Fruit fly (Drosophila melanogaster) whole organism, embryonic: ENCODE data around the gene CG12289.

Experiments
- Aef1 ChIP-seq: fragments of 200-800 bp; sonication (Bioruptor generic); IDR thresholded peaks from 3 replicates; pipeline ENCODE4 v1.3.6; 2022; ENCODE audit warnings: missing biosample characterization, missing genetic modification characterization
- Blimp-1 ChIP-seq: fragments of 200-800 bp; sonication (Bioruptor generic); optimal IDR thresholded peaks from 3 replicates; lab custom pipeline; 2018; ENCODE audit warnings: missing biosample characterization, missing genetic modification characterization, mild to moderate bottlenecking, moderate library complexity, missing genetic modification reagents
- CG10366 ChIP-seq: fragments of 200-800 bp; sonication (Bioruptor generic); IDR thresholded peaks from 2 replicates; pipeline ENCODE4 v1.3.6; 2022; ENCODE audit warnings: missing biosample characterization, missing genetic modification characterization
- CG11560 ChIP-seq: fragments of 200-800 bp; sonication (Bioruptor generic); IDR thresholded peaks from 3 replicates; pipeline ENCODE4 v1.3.6; 2022; ENCODE audit warnings: missing biosample characterization, missing genetic modification characterization
- CG11696 ChIP-seq: fragments of 200-800 bp; sonication (Bioruptor generic); IDR thresholded peaks from 2 replicates; pipeline ENCODE4 v1.3.6; 2022; ENCODE audit warnings: missing biosample characterization, missing genetic modification characterization
- CG13296 ChIP-seq: fragments of 200-800 bp; sonication (Bioruptor generic); optimal IDR thresholded peaks from 3 replicates; lab custom pipeline; 2018; ENCODE audit warnings: missing biosample characterization, mild to moderate bottlenecking, missing genetic modification characterization
- CG14050 ChIP-seq: fragments of 200-800 bp; sonication (Bioruptor generic); IDR thresholded peaks from 3 replicates; pipeline ENCODE4 v1.3.6; 2022; ENCODE audit warnings: missing biosample characterization, missing genetic modification characterization
- CG1602 ChIP-seq: fragments of 200-800 bp; sonication (Bioruptor generic); optimal IDR thresholded peaks from 3 replicates; lab custom pipeline; 2016; ENCODE audit warnings: missing biosample characterization, missing genetic modification characterization
- CG2116 ChIP-seq: fragments of 200-800 bp; sonication (Bioruptor generic); optimal IDR thresholded peaks from 3 replicates; lab custom pipeline; 2018; ENCODE audit warnings: missing biosample characterization, mild to moderate bottlenecking, missing genetic modification characterization
- CG2129 ChIP-seq: fragments of 200-800 bp; sonication (Bioruptor generic); IDR thresholded peaks from 2 replicates; pipeline ENCODE4 v1.3.6; 2022; ENCODE audit warnings: missing biosample characterization, missing genetic modification characterization; ENCODE audit not compliant: partially characterized antibody
- CG3281 ChIP-seq: fragments of 200-800 bp; sonication (Bioruptor generic); optimal IDR thresholded peaks from 3 replicates; lab custom pipeline; 2017; ENCODE audit warnings: missing biosample characterization, mild to moderate bottlenecking, missing genetic modification characterization
- CG4282 ChIP-seq: fragments of 200-800 bp; sonication (Bioruptor generic); optimal IDR thresholded peaks from 2 replicates; lab custom pipeline; 2016; ENCODE audit warnings: missing biosample characterization, missing genetic modification characterization
- CG4820 ChIP-seq: fragments of 200-800 bp; sonication (Bioruptor generic); optimal IDR thresholded peaks from 3 replicates; lab custom pipeline; 2016; ENCODE audit warnings: missing biosample characterization, missing genetic modification characterization
- CG4854 ChIP-seq: fragments of 200-800 bp; sonication (Bioruptor generic); optimal IDR thresholded peaks from 2 replicates; lab custom pipeline; 2016; ENCODE audit warnings: missing biosample characterization, missing genetic modification characterization, inconsistent platforms
- CG6689 ChIP-seq: fragments of 200-800 bp; sonication (Bioruptor generic); IDR thresholded peaks from 2 replicates; pipeline ENCODE4 v1.3.6; 2022; ENCODE audit warnings: missing biosample characterization, missing genetic modification characterization
- CG7987 ChIP-seq: fragments of 200-800 bp; sonication (Bioruptor generic); optimal IDR thresholded peaks from 2 replicates; lab custom pipeline; 2018; ENCODE audit warnings: missing biosample characterization, mild to moderate bottlenecking, missing genetic modification characterization, moderate library complexity
- CG8290 ChIP-seq, 3 experiments: fragments of 200-800 bp; sonication (Bioruptor generic); optimal IDR thresholded peaks; 2 replicates each; lab custom pipeline; 2016 to 2019; ENCODE audit warnings: missing biosample characterization in 3 of 3, missing genetic modification characterization in 3 of 3, mild to moderate bottlenecking in 2 of 3, moderate library complexity in 1 of 3
- CG9727 ChIP-seq: fragments of 200-800 bp; sonication (Bioruptor generic); optimal IDR thresholded peaks from 3 replicates; lab custom pipeline; 2017; ENCODE audit warnings: missing biosample characterization, mild to moderate bottlenecking, missing genetic modification characterization
- CG9932 ChIP-seq: fragments of 200-800 bp; sonication (Bioruptor generic); IDR thresholded peaks from 2 replicates; pipeline ENCODE4 v1.3.6; 2022; ENCODE audit warnings: missing biosample characterization, missing genetic modification characterization
- Chrac-16 ChIP-seq: fragments of 200-800 bp; sonication (Bioruptor generic); optimal IDR thresholded peaks from 3 replicates; lab custom pipeline; 2016; ENCODE audit warnings: missing biosample characterization, missing genetic modification characterization
- CkIIα-i1 ChIP-seq: fragments of 200-800 bp; sonication (Bioruptor generic); IDR thresholded peaks from 2 replicates; pipeline ENCODE4 v1.3.6; 2022; ENCODE audit warnings: missing biosample characterization, missing genetic modification characterization
- D ChIP-seq, 2 experiments: fragments of 200-800 bp in 1 of 2; fragments of >200 bp in 1 of 2; sonication (Bioruptor generic) in 1 of 2; optimal IDR thresholded peaks; 2 replicates in 1 of 2; 3 replicates in 1 of 2; lab custom pipeline; 2017; ENCODE audit warnings: mild to moderate bottlenecking in 1 of 2, missing biosample characterization in 1 of 2, missing genetic modification characterization in 1 of 2, missing genetic modification reagents in 1 of 2
- Drgx ChIP-seq: fragments of 200-800 bp; sonication (Bioruptor generic); IDR thresholded peaks from 2 replicates; pipeline ENCODE4 v1.3.6; 2022; ENCODE audit warnings: missing biosample characterization, missing genetic modification characterization
- E2f1 ChIP-seq: fragments of 200-800 bp; sonication (Bioruptor generic); IDR thresholded peaks from 2 replicates; pipeline ENCODE4 v1.3.6; 2022; ENCODE audit warnings: missing biosample characterization, missing genetic modification characterization
- Lpt ChIP-seq: fragments of >200 bp; optimal IDR thresholded peaks from 2 replicates; lab custom pipeline; 2018; ENCODE audit warnings: missing biosample characterization, missing genetic modification characterization
- NC2α ChIP-seq: fragments of 200-800 bp; sonication (Bioruptor generic); optimal IDR thresholded peaks from 2 replicates; lab custom pipeline; 2016; ENCODE audit warnings: missing biosample characterization, missing genetic modification characterization
- PHDP ChIP-seq: fragments of 200-800 bp; sonication (Bioruptor generic); optimal IDR thresholded peaks from 3 replicates; lab custom pipeline; 2018; ENCODE audit warnings: missing biosample characterization, mild to moderate bottlenecking, missing genetic modification characterization, moderate library complexity
- Pdp1 ChIP-seq, 2 experiments: fragments of 200-800 bp; sonication (Bioruptor generic); optimal IDR thresholded peaks; 3 replicates each; lab custom pipeline; 2016; ENCODE audit warnings: missing biosample characterization in 2 of 2, missing genetic modification characterization in 2 of 2, mild to moderate bottlenecking in 1 of 2, moderate library complexity in 1 of 2
- Rfx ChIP-seq: fragments of 200-800 bp; sonication (Bioruptor generic); IDR thresholded peaks from 2 replicates; pipeline ENCODE4 v1.3.6; 2022; ENCODE audit warnings: missing biosample characterization, missing genetic modification characterization
- Rx ChIP-seq: fragments of 200-800 bp; sonication (Bioruptor generic); IDR thresholded peaks from 2 replicates; pipeline ENCODE4 v1.3.6; 2022; ENCODE audit warnings: missing biosample characterization, missing genetic modification characterization
- Tbp ChIP-seq: fragments of >200 bp; optimal IDR thresholded peaks from 2 replicates; lab custom pipeline; 2018; ENCODE audit warnings: missing biosample characterization, missing genetic modification characterization
- Xbp1 ChIP-seq: fragments of 200-800 bp; sonication (Bioruptor generic); optimal IDR thresholded peaks from 3 replicates; lab custom pipeline; 2016; ENCODE audit warnings: missing biosample characterization, mild to moderate bottlenecking, missing genetic modification characterization
- Xrp1 ChIP-seq: fragments of 200-800 bp; sonication (Bioruptor generic); IDR thresholded peaks from 2 replicates; pipeline ENCODE4 v1.3.6; 2022; ENCODE audit warnings: missing biosample characterization, missing genetic modification characterization
- al ChIP-seq: fragments of 200-800 bp; sonication (Bioruptor generic); IDR thresholded peaks from 2 replicates; pipeline ENCODE4 v1.3.6; 2022; ENCODE audit warnings: missing biosample characterization, missing genetic modification characterization
- bab2 ChIP-seq: fragments of 200-800 bp; sonication (Bioruptor generic); optimal IDR thresholded peaks from 2 replicates; lab custom pipeline; 2016; ENCODE audit warnings: missing biosample characterization, missing genetic modification characterization
- bigmax ChIP-seq: fragments of 200-800 bp; sonication (Bioruptor generic); optimal IDR thresholded peaks from 2 replicates; lab custom pipeline; 2018; ENCODE audit warnings: missing biosample characterization, mild to moderate bottlenecking, missing genetic modification characterization
- eyg ChIP-seq: fragments of 200-800 bp; sonication (Bioruptor generic); optimal IDR thresholded peaks from 3 replicates; lab custom pipeline; 2016; ENCODE audit warnings: missing biosample characterization, missing genetic modification characterization
- gcm2 ChIP-seq: fragments of 200-800 bp; sonication (Bioruptor generic); optimal IDR thresholded peaks from 2 replicates; lab custom pipeline; 2016; ENCODE audit warnings: missing biosample characterization, missing genetic modification characterization
- grn ChIP-seq: fragments of 200-800 bp; sonication (Bioruptor generic); optimal IDR thresholded peaks from 3 replicates; lab custom pipeline; 2017; ENCODE audit warnings: missing biosample characterization, missing genetic modification characterization
- hbn ChIP-seq: fragments of 200-800 bp; sonication (Bioruptor generic); IDR thresholded peaks from 2 replicates; pipeline ENCODE4 v1.3.6; 2022; ENCODE audit warnings: missing biosample characterization, missing genetic modification characterization; ENCODE audit not compliant: partially characterized antibody
- hkb ChIP-seq, 2 experiments: fragments of 200-800 bp in 1 of 2; fragments of >200 bp in 1 of 2; sonication (Bioruptor generic) in 1 of 2; IDR thresholded peaks in 1 of 2; optimal IDR thresholded peaks in 1 of 2; 2 replicates each; pipeline versions ENCODE4 v1.3.6 to Lab custom; 2017 to 2022; ENCODE audit warnings: missing biosample characterization in 1 of 2, missing genetic modification characterization in 1 of 2
- jigr1 ChIP-seq: fragments of 200-800 bp; sonication (Bioruptor generic); IDR thresholded peaks from 3 replicates; pipeline ENCODE4 v1.3.6; 2022; ENCODE audit warnings: missing biosample characterization, missing genetic modification characterization
- ken ChIP-seq: fragments of 200-800 bp; sonication (Bioruptor generic); IDR thresholded peaks from 3 replicates; pipeline ENCODE4 v1.3.6; 2022; ENCODE audit warnings: missing biosample characterization, missing genetic modification characterization
- onecut ChIP-seq: fragments of 200-800 bp; sonication (Bioruptor generic); IDR thresholded peaks from 2 replicates; pipeline ENCODE4 v1.3.6; 2022; ENCODE audit warnings: missing biosample characterization, missing genetic modification characterization
- pb ChIP-seq: fragments of 200-800 bp; sonication (Bioruptor generic); optimal IDR thresholded peaks from 3 replicates; lab custom pipeline; 2016; ENCODE audit warnings: missing biosample characterization, missing genetic modification characterization
- pita ChIP-seq: fragments of 200-800 bp; sonication (Bioruptor generic); optimal IDR thresholded peaks from 2 replicates; lab custom pipeline; 2017; ENCODE audit warnings: missing biosample characterization, mild to moderate bottlenecking, missing genetic modification characterization
- salm ChIP-seq: fragments of 200-800 bp; sonication (Bioruptor generic); optimal IDR thresholded peaks from 2 replicates; lab custom pipeline; 2018; ENCODE audit warnings: missing biosample characterization, mild to moderate bottlenecking, missing genetic modification characterization
- stwl ChIP-seq: fragments of 200-800 bp; sonication (Bioruptor generic); optimal IDR thresholded peaks from 3 replicates; lab custom pipeline; 2018; ENCODE audit warnings: missing biosample characterization, mild to moderate bottlenecking, missing genetic modification characterization, moderate library complexity
- vnd ChIP-seq: fragments of 200-800 bp; sonication (Bioruptor generic); IDR thresholded peaks from 3 replicates; pipeline ENCODE4 v1.3.6; 2022; ENCODE audit warnings: missing biosample characterization, missing genetic modification characterization; ENCODE audit not compliant: partially characterized antibody

Gene CG12289

DNA sequence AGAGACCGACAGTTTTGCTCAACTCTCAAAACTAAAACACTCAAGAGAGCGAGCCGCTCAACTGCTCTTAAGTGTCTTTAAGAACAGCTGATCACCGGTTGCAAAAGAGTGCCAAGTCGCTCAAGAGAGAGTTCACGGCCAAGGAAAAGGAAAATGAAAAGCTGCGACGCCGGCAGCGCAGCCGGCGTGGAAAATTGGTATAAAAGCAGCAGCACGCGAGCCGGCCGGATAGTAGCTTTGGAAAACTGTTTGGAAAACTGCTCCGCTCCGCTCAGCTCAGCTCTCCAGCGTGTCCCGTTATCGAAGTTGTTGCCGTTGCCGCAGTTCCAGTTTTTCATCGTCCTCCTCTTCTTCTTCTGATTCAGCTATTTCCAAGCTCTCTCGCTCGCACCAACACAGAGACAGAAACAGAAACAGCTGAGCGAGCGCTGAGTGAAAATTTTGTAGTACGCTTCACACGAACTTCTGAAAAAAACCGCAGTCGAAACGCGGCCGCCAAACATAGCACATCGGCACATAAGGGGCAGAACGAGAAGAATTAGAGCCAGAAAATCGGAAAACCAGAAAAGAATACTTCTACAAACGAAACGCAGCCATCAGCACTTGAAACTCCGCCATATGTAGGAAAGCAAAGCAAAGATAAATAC is 29.2 kb upstream of the CG12289 start, which contains the start of gene chrb (continued):
- TF ChIP-seq CG6689 (GFP tag; lab: Robert Waterston, UW) (no peak), pita (GFP tag; lab: Kevin White, UChicago) (no peak), CG4282 (peak; percentile 43), CG4820 (GFP tag; lab: Kevin White, UChicago) (no peak), ken (GFP tag; lab: Robert Waterston, UW) (peak; percentile 71; the same call in 2 of the 3 replicates), grn (GFP tag; lab: Kevin White, UChicago) (no peak), CG4854 (GFP tag; lab: Kevin White, UChicago) (peak; percentile 32), salm (tag; lab: Kevin White, UChicago) (peak; percentile 38), vnd (GFP tag; lab: Robert Waterston, UW) (no peak), CG7987 (GFP tag; lab: Kevin White, UChicago) (peak; percentile 72), gcm2 (peak; percentile 62), Drgx (GFP tag; lab: Robert Waterston, UW) (peak; percentile 71), PHDP (tag; lab: Kevin White, UChicago) (peak; percentile 45), CG11696 (GFP tag; lab: Robert Waterston, UW) (no peak), Blimp-1 (GFP tag; lab: Kevin White, UChicago) (peak; percentile 56), Tbp (peak; percentile 29), CG8290 (GFP tag; optimal IDR thresholded peaks at IDR 0.05; lab: Kevin White, UChicago) (peak; percentile 4), CG8290 (tag; optimal IDR thresholded peaks at IDR 0.05; lab: Kevin White, UChicago) (peak in 1 of 2 experiments; percentile 61), bigmax (peak; percentile 39), onecut (GFP tag; lab: Robert Waterston, UW) (peak; percentile 41; the same call in 1 of the 2 replicates), Xrp1 (GFP tag; lab: Robert Waterston, UW) (peak; percentile 58; the same call in 1 of the 2 replicates), hbn (GFP tag; lab: Robert Waterston, UW) (peak; percentile 49), CG3281 (peak; percentile 64), Chrac-16 (GFP tag; lab: Kevin White, UChicago) (no peak), pb (GFP tag; lab: Kevin White, UChicago) (peak; percentile 43), Xbp1 (peak; percentile 15), al (GFP tag; lab: Robert Waterston, UW) (no peak), Rfx (GFP tag; lab: Robert Waterston, UW) (peak; percentile 39; the same call in 1 of the 2 replicates), CG13296 (GFP tag; lab: Kevin White, UChicago) (peak; percentile 67), Lpt (no peak), Pdp1 (GFP tag; optimal IDR thresholded peaks at IDR 0.05; lab: Kevin White, UChicago) (peak in 1 of 2 experiments; percentile 52), CkIIα-i1 (GFP tag; lab: Robert Waterston, UW) (no peak), bab2 (GFP tag; lab: Kevin White, UChicago) (peak; percentile 17), jigr1 (GFP tag; lab: Robert Waterston, UW) (no peak), hkb (optimal IDR thresholded peaks at IDR 0.05; lab: Kevin White, UChicago) (no peak), hkb (GFP tag; IDR thresholded peaks at IDR 0.05; lab: Robert Waterston, UW) (peak; percentile 73), CG2116 (GFP tag; lab: Kevin White, UChicago) (peak; percentile 32), CG9727 (peak; percentile 50), Rx (GFP tag; lab: Robert Waterston, UW) (no peak), E2f1 (GFP tag; lab: Robert Waterston, UW) (no peak), CG2129 (GFP tag; lab: Robert Waterston, UW) (no peak), NC2α (GFP tag; lab: Kevin White, UChicago) (peak; percentile 77), CG14050 (GFP tag; lab: Robert Waterston, UW) (peak; percentile 25; the same call in 1 of the 3 replicates), D (optimal IDR thresholded peaks at IDR 0.05; lab: Kevin White, UChicago) (no peak), D (GFP tag; optimal IDR thresholded peaks at IDR 0.05; lab: Kevin White, UChicago) (peak; percentile 24), CG10366 (0 out of 2 replicates have a peak, but pooled peaks have one; percentile 27), eyg (GFP tag; lab: Kevin White, UChicago) (no peak), stwl (peak; percentile 28), CG1602 (GFP tag; lab: Kevin White, UChicago) (no peak), CG9932 (GFP tag; lab: Robert Waterston, UW) (no peak), Aef1 (GFP tag; lab: Robert Waterston, UW) (no peak), CG11560 (tag; lab: Robert Waterston, UW) (no peak)
